Worm (Caenorhabditis elegans): ENCODE results near the gene F43H9.4.
A peak's percentile ranks its signal among the peaks of the same experiment; 100 is the strongest.

F43H9.4 gene

ce11 chrV:7983381-7984052 lies 43.0 kb upstream of the F43H9.4 start, which contains the start of the genes natb-1 and abhd-12 (continued):
- TF ChIP-seq hlh-12 (tag; optimal IDR thresholded peaks at IDR 0.05) (no peak), snpc-3.4 (tag; optimal IDR thresholded peaks at IDR 0.05) (no peak), Y95B8A.8 (GFP tag; IDR thresholded peaks at IDR 0.05) (no peak), cebp-1 (GFP tag; IDR thresholded peaks at IDR 0.05) (no peak), cebp-1 (tag; optimal IDR thresholded peaks at IDR 0.05) (peak; percentile 46), nhr-80 (tag; optimal IDR thresholded peaks at IDR 0.05) (peak; percentile 22), ZK185.1 (tag; optimal IDR thresholded peaks at IDR 0.05; ENCODE audit: poor library complexity, severe bottlenecking) (no peak), athp-1 (tag; optimal IDR thresholded peaks at IDR 0.05) (no peak)

ce11 chrV:7985860-7986259 lies 40.6 kb upstream of the F43H9.4 start, which contains the start of gene Y97E10AL.1:
Gene Y97E10AL.1, plus strand, starts transcription at chrV:7986160.
- TF ChIP-seq attf-5 (GFP tag; optimal IDR thresholded peaks at IDR 0.05) (no peak), gei-17 (GFP tag; optimal IDR thresholded peaks at IDR 0.05) (no peak)

ce11 chrV:7994570-7994969 lies 31.9 kb upstream of the F43H9.4 start, which contains the start of gene ceh-76:
Gene ceh-76, minus strand, starts transcription at chrV:7994670.
- TF ChIP-seq F22D6.2 (tag; optimal IDR thresholded peaks at IDR 0.05) (no peak), F49E8.2 (tag; optimal IDR thresholded peaks at IDR 0.05; ENCODE audit: insufficient read depth) (no peak), unc-130 (GFP tag; optimal IDR thresholded peaks at IDR 0.05) (no peak), lsy-27 (tag; optimal IDR thresholded peaks at IDR 0.05; ENCODE audit: borderline replicate concordance, insufficient read depth) (no peak), atf-7 (tag; optimal IDR thresholded peaks at IDR 0.05) (no peak), lsl-1 (GFP tag; optimal IDR thresholded peaks at IDR 0.05) (no peak), ets-4 (GFP tag; optimal IDR thresholded peaks at IDR 0.05) (no peak), Y95B8A.8 (GFP tag; IDR thresholded peaks at IDR 0.05) (no peak), Y56A3A.18 (GFP tag; IDR thresholded peaks at IDR 0.05) (no peak), tlf-1 (GFP tag; optimal IDR thresholded peaks at IDR 0.05) (no peak)

DNA sequence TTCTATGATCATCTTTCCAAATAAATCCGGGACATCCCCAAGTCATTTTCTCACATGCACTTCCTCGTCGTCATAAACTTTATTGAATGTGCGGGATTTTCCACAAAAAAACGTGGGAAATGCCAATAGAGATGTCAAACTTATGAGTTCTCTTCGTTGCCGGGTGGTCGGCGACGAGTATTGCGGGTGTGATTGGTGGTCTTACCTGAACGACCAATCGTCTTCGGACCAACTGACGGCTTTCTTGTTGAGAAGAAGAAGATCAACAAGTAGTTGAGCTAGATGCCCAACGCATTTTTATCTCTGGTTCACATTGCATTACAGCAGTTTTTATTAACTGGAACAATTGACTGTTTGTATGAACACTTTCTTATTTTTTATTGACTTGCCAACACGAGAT lies 31.3 kb upstream of the F43H9.4 start:
- TF ChIP-seq F52B5.7 (tag; optimal IDR thresholded peaks at IDR 0.05) = no peak
- no peak for TF ChIP-seq Y79H2A.3 (GFP tag; conservative IDR thresholded peaks at IDR 0.05)
- no peak for TF ChIP-seq ceh-40 (GFP tag; IDR thresholded peaks at IDR 0.05)

DNA sequence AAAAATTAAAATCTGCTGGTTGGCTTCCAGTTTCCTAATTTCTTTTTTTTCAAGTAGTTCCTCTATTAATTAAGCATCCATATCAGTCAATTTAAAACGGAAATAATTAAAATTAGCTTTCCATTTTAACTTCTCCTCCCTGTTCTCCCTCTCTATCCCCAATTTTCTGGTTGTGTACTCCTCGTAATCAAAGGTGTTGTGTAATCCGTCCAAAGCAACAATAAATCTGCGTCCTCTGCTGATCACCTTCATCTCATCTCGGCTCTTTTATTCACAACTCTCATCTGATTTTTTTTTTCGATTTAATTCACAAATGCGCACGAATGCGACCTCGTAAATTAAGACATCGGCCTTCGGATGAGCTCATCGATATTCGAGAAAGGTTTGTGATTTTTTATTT lies 30.6 kb upstream of the F43H9.4 start, which contains the start of gene Y97E10AR.2:
Gene Y97E10AR.2 (plus strand): TSS at position 301 of the 400 bp plus-strand sequence.
- no peak for TF ChIP-seq ztf-28 (GFP tag; IDR thresholded peaks at IDR 0.05)
- TF ChIP-seq madf-3 (GFP tag; IDR thresholded peaks at IDR 0.05) = no peak
- no peak for TF ChIP-seq lin-40 (tag; optimal IDR thresholded peaks at IDR 0.05)
- no peak for TF ChIP-seq unc-62 (GFP tag; optimal IDR thresholded peaks at IDR 0.05)
- TF ChIP-seq F57A8.1 (GFP tag; optimal IDR thresholded peaks at IDR 0.05) = no peak
- no peak for TF ChIP-seq nhr-179 (tag; optimal IDR thresholded peaks at IDR 0.05)
- TF ChIP-seq snpc-1.1 (tag; optimal IDR thresholded peaks at IDR 0.05; ENCODE audit: insufficient read depth) = no peak
- TF ChIP-seq aptf-2 (GFP tag; conservative IDR thresholded peaks at IDR 0.05) = no peak
- no peak for TF ChIP-seq sea-2 (GFP tag; IDR thresholded peaks at IDR 0.05)
- no peak for TF ChIP-seq madf-8 (GFP tag; conservative IDR thresholded peaks at IDR 0.05)
